Worm (Caenorhabditis elegans) whole organism, L4 larva: ENCODE data around the gene BE10.4.
A peak's percentile ranks its signal among the peaks of the same experiment; 100 is the strongest.

Experiments
- F26F4.8 ChIP-seq: fragments of 200-800 bp; sonication (Bioruptor generic); conservative IDR thresholded peaks from 2 replicates; pipeline ENCODE4 v1.3.6; 2022; ENCODE audit warnings: missing genetic modification characterization, missing compliant biosample characterization
- F37D6.2 ChIP-seq: sonication (generic microtip); optimal IDR thresholded peaks from 2 replicates; lab custom pipeline; 2016; ENCODE audit warnings: mild to moderate bottlenecking, missing genetic modification characterization, missing compliant biosample characterization
- F49E8.2 ChIP-seq: sonication (generic microtip); optimal IDR thresholded peaks from 2 replicates; lab custom pipeline; 2016; ENCODE audit warnings: missing compliant biosample characterization, mild to moderate bottlenecking, missing genetic modification characterization, borderline replicate concordance
- T26A8.4 ChIP-seq: fragments of 200-800 bp; sonication (Bioruptor generic); IDR thresholded peaks from 2 replicates; pipeline ENCODE4 v1.3.6; 2022; ENCODE audit warnings: missing genetic modification characterization, missing compliant biosample characterization
- Y48G9A.11 ChIP-seq: fragments of 200-800 bp; sonication (Bioruptor generic); IDR thresholded peaks from 2 replicates; pipeline ENCODE4 v1.3.6; 2022; ENCODE audit warnings: missing genetic modification reagents, missing genetic modification characterization, missing compliant biosample characterization
- ZK337.2 ChIP-seq: fragments of 200-800 bp; sonication (Bioruptor generic); IDR thresholded peaks from 2 replicates; pipeline ENCODE4 v1.3.6; 2022; ENCODE audit warnings: missing genetic modification reagents, missing genetic modification characterization, missing compliant biosample characterization
- aha-1 ChIP-seq: fragments of 150-350 bp; peaks from one replicate; lab custom pipeline; 2014; ENCODE audit warnings: missing biosample characterization, missing genetic modification characterization
- arid-1 ChIP-seq: fragments of 200-800 bp; sonication (Bioruptor generic); conservative IDR thresholded peaks from 2 replicates; pipeline ENCODE4 v1.3.6; 2022; ENCODE audit warnings: missing genetic modification reagents, missing genetic modification characterization, missing compliant biosample characterization
- ceh-20 ChIP-seq: fragments of 200-800 bp; sonication (Bioruptor generic); IDR thresholded peaks from 2 replicates; pipeline ENCODE4 v1.3.6; 2022; ENCODE audit warnings: missing genetic modification reagents, missing genetic modification characterization, missing compliant biosample characterization
- ceh-28 ChIP-seq: fragments of 150-350 bp; optimal IDR thresholded peaks from 2 replicates; lab custom pipeline; 2014; ENCODE audit warnings: missing biosample characterization, missing genetic modification reagents, missing genetic modification characterization
- ceh-32 ChIP-seq: sonication (generic microtip); optimal IDR thresholded peaks from 2 replicates; lab custom pipeline; 2016; ENCODE audit warnings: mild to moderate bottlenecking, missing genetic modification characterization, missing compliant biosample characterization; ENCODE audit not compliant: poor library complexity
- ctbp-1 ChIP-seq: fragments of 200-800 bp; sonication (Bioruptor generic); IDR thresholded peaks from 2 replicates; pipeline ENCODE4 v1.3.6; 2022; ENCODE audit warnings: missing genetic modification reagents, missing genetic modification characterization, missing compliant biosample characterization
- daf-8 ChIP-seq: fragments of 200-800 bp; sonication (Bioruptor generic); IDR thresholded peaks from 2 replicates; pipeline ENCODE4 v1.3.6; 2022; ENCODE audit warnings: missing genetic modification characterization, missing compliant biosample characterization
- dmd-8 ChIP-seq: fragments of 200-800 bp; sonication (Bioruptor generic); IDR thresholded peaks from 2 replicates; pipeline ENCODE4 v1.3.6; 2022; ENCODE audit warnings: missing genetic modification characterization, missing compliant biosample characterization
- dve-1 ChIP-seq: sonication (generic microtip); optimal IDR thresholded peaks from 2 replicates; lab custom pipeline; 2017; ENCODE audit warnings: antibody characterized with exemption, mild to moderate bottlenecking, missing genetic modification characterization, missing compliant biosample characterization; ENCODE audit not compliant: insufficient read depth
- egl-27 ChIP-seq: sonication (generic microtip); optimal IDR thresholded peaks from 3 replicates; lab custom pipeline; 2017; ENCODE audit warnings: missing biosample characterization, missing genetic modification reagents, missing genetic modification characterization
- fos-1 ChIP-seq: fragments of 150-350 bp; optimal IDR thresholded peaks from 2 replicates; lab custom pipeline; 2014; ENCODE audit warnings: missing biosample characterization, missing genetic modification characterization
- gei-8 ChIP-seq: fragments of 200-800 bp; sonication (Bioruptor generic); optimal IDR thresholded peaks from 2 replicates; lab custom pipeline; 2018; ENCODE audit warnings: mild to moderate bottlenecking, missing genetic modification characterization, missing compliant biosample characterization
- hlh-11 ChIP-seq: fragments of 200-800 bp; sonication (Bioruptor generic); optimal IDR thresholded peaks from 2 replicates; lab custom pipeline; 2018; ENCODE audit warnings: mild to moderate bottlenecking, missing genetic modification characterization, missing compliant biosample characterization
- hmg-1.1 ChIP-seq: fragments of 200-800 bp; sonication (Bioruptor generic); IDR thresholded peaks from 2 replicates; pipeline ENCODE4 v1.3.6; 2022; ENCODE audit warnings: missing genetic modification reagents, missing genetic modification characterization, missing compliant biosample characterization
- jun-1 ChIP-seq: fragments of 150-350 bp; optimal IDR thresholded peaks from 2 replicates; lab custom pipeline; 2014; ENCODE audit warnings: missing biosample characterization, missing genetic modification reagents, missing genetic modification characterization
- lim-7 ChIP-seq: fragments of 200-800 bp; sonication (Bioruptor generic); IDR thresholded peaks from 2 replicates; pipeline ENCODE4 v1.3.6; 2022; ENCODE audit warnings: missing genetic modification characterization, missing compliant biosample characterization
- lin-13 ChIP-seq: fragments of 150-350 bp; optimal IDR thresholded peaks from 2 replicates; lab custom pipeline; 2014; ENCODE audit warnings: missing biosample characterization, missing genetic modification reagents, missing genetic modification characterization
- lin-15B ChIP-seq: fragments of 150-350 bp; sonication (generic microtip); optimal IDR thresholded peaks from 3 replicates; lab custom pipeline; 2014; ENCODE audit warnings: missing biosample characterization, missing genetic modification characterization
- lin-38 ChIP-seq: fragments of 200-800 bp; sonication (Bioruptor generic); IDR thresholded peaks from 2 replicates; pipeline ENCODE4 v1.3.6; 2022; ENCODE audit warnings: missing genetic modification reagents, missing genetic modification characterization, missing compliant biosample characterization
- lsy-2 ChIP-seq, 2 experiments: fragments of 150-350 bp in 1 of 2; sonication (generic microtip) in 1 of 2; optimal IDR thresholded peaks; 2 replicates each; lab custom pipeline; 2014 to 2017; ENCODE audit warnings: missing biosample characterization in 2 of 2, missing genetic modification characterization in 2 of 2
- mep-1 ChIP-seq: fragments of 150-350 bp; sonication (generic microtip); optimal IDR thresholded peaks from 3 replicates; lab custom pipeline; 2014; ENCODE audit warnings: missing biosample characterization, missing genetic modification characterization
- mes-2 ChIP-seq: sonication (generic microtip); optimal IDR thresholded peaks from 2 replicates; lab custom pipeline; 2016; ENCODE audit warnings: missing genotype, mild to moderate bottlenecking, missing genetic modification characterization, missing compliant biosample characterization; ENCODE audit not compliant: poor library complexity, severe bottlenecking
- nhr-102 ChIP-seq: sonication (generic microtip); optimal IDR thresholded peaks from 2 replicates; lab custom pipeline; 2016; ENCODE audit warnings: mild to moderate bottlenecking, missing genetic modification characterization, moderate library complexity, missing compliant biosample characterization
- nhr-11 ChIP-seq: fragments of 150-350 bp; optimal IDR thresholded peaks from 2 replicates; lab custom pipeline; 2014; ENCODE audit warnings: missing biosample characterization, missing genetic modification characterization
- nhr-237 ChIP-seq: sonication (generic microtip); optimal IDR thresholded peaks from 2 replicates; lab custom pipeline; 2017; ENCODE audit warnings: missing biosample characterization, missing genetic modification characterization
- nhr-28 ChIP-seq: fragments of 150-350 bp; optimal IDR thresholded peaks from 2 replicates; lab custom pipeline; 2014; ENCODE audit warnings: missing biosample characterization, missing genetic modification characterization
- nhr-48 ChIP-seq: sonication (generic microtip); optimal IDR thresholded peaks from 2 replicates; lab custom pipeline; 2016; ENCODE audit warnings: mild to moderate bottlenecking, missing genetic modification characterization, missing compliant biosample characterization
- nhr-76 ChIP-seq: fragments of 150-350 bp; optimal IDR thresholded peaks from 2 replicates; lab custom pipeline; 2014; ENCODE audit warnings: missing biosample characterization, missing genetic modification characterization
- php-3 ChIP-seq: fragments of 200-800 bp; sonication (Bioruptor generic); IDR thresholded peaks from 2 replicates; pipeline ENCODE4 v1.3.6; 2022; ENCODE audit warnings: missing genetic modification reagents, missing genetic modification characterization, missing compliant biosample characterization
- pqm-1 ChIP-seq: sonication (generic microtip); optimal IDR thresholded peaks from 2 replicates; lab custom pipeline; 2017; ENCODE audit warnings: missing biosample characterization, missing genetic modification characterization
- snpc-4 ChIP-seq: fragments of 150-350 bp; optimal IDR thresholded peaks from 2 replicates; lab custom pipeline; 2014; ENCODE audit warnings: missing biosample characterization, missing genetic modification characterization
- tra-1 ChIP-seq: fragments of 200-800 bp; sonication (Bioruptor generic); IDR thresholded peaks from 2 replicates; pipeline ENCODE4 v1.3.6; 2022; ENCODE audit warnings: missing genetic modification reagents, missing genetic modification characterization, missing compliant biosample characterization
- unc-62 ChIP-seq, 3 experiments: fragments of 150-350 bp in 1 of 3; sonication (generic microtip); optimal IDR thresholded peaks in 2 of 3; peaks in 1 of 3; 1 replicate in 1 of 3; 2 replicates in 2 of 3; lab custom pipeline; 2014 to 2017; ENCODE audit warnings: missing biosample characterization in 3 of 3, missing genetic modification characterization in 3 of 3, missing genetic modification reagents in 3 of 3, missing genotype in 1 of 3
- vab-7 ChIP-seq: fragments of 200-800 bp; sonication (Bioruptor generic); IDR thresholded peaks from 2 replicates; pipeline ENCODE4 v1.3.6; 2022; ENCODE audit warnings: missing genetic modification reagents, missing genetic modification characterization, missing compliant biosample characterization
- zfp-3 ChIP-seq: fragments of 200-800 bp; sonication (Bioruptor generic); conservative IDR thresholded peaks from 2 replicates; pipeline ENCODE4 v1.3.6; 2022; ENCODE audit warnings: missing genetic modification reagents, missing genetic modification characterization, missing compliant biosample characterization
- zip-2 ChIP-seq: fragments of 150-350 bp; optimal IDR thresholded peaks from 2 replicates; lab custom pipeline; 2014; ENCODE audit warnings: missing biosample characterization, missing genetic modification characterization

Gene BE10.4

ce11 chrIII:12849691-12850090, 36.4 kb downstream of the BE10.4 start (continued):
- TF ChIP-seq arid-1 (GFP tag; lab: Robert Waterston, UW) (no peak), gei-8 (GFP tag; lab: Kevin White, UChicago) (no peak), daf-8 (GFP tag; lab: Robert Waterston, UW) (no peak), snpc-4 (no peak), ZK337.2 (GFP tag; lab: Robert Waterston, UW) (no peak), ceh-20 (no peak), nhr-76 (no peak), pqm-1 (no peak), fos-1 (tag; lab: Kevin White, UChicago) (no peak), php-3 (GFP tag; lab: Robert Waterston, UW) (peak; percentile 24; the same call in 1 of the 2 replicates), mep-1 (tag; lab: Kevin White, UChicago) (no peak), ceh-28 (tag; lab: Kevin White, UChicago) (no peak), vab-7 (GFP tag; lab: Robert Waterston, UW) (no peak), nhr-48 (tag; lab: Kevin White, UChicago) (no peak), T26A8.4 (GFP tag; lab: Robert Waterston, UW) (no peak), hlh-11 (tag; lab: Kevin White, UChicago) (peak; percentile 75), nhr-102 (tag; lab: Kevin White, UChicago) (peak; percentile 28), zfp-3 (GFP tag; lab: Robert Waterston, UW) (no peak), dve-1 (tag; lab: Kevin White, UChicago) (peak; percentile 68), lin-15B (tag; lab: Kevin White, UChicago) (no peak), egl-27 (tag; lab: Kevin White, UChicago) (no peak), mes-2 (peak; percentile 20), F37D6.2 (tag; lab: Kevin White, UChicago) (no peak), aha-1 (tag; lab: Kevin White, UChicago) (no peak), nhr-11 (tag; lab: Kevin White, UChicago) (no peak), Y48G9A.11 (no peak), ceh-32 (tag; lab: Kevin White, UChicago) (no peak), dmd-8 (GFP tag; lab: Robert Waterston, UW) (no peak), F49E8.2 (tag; lab: Kevin White, UChicago) (no peak), zip-2 (tag; lab: Kevin White, UChicago) (no peak), ctbp-1 (no peak), jun-1 (tag; lab: Kevin White, UChicago) (no peak), unc-62 (GFP tag; optimal IDR thresholded peaks at IDR 0.05 in 1 of 2; lab: Kevin White, UChicago) (no peak), unc-62 (tag; optimal IDR thresholded peaks at IDR 0.05; lab: Kevin White, UChicago) (no peak), F26F4.8 (no peak), lin-13 (GFP tag; lab: Kevin White, UChicago) (no peak), tra-1 (0 out of 2 replicates have a peak, but pooled peaks have one; percentile 18), lim-7 (GFP tag; lab: Robert Waterston, UW) (no peak)

DNA sequence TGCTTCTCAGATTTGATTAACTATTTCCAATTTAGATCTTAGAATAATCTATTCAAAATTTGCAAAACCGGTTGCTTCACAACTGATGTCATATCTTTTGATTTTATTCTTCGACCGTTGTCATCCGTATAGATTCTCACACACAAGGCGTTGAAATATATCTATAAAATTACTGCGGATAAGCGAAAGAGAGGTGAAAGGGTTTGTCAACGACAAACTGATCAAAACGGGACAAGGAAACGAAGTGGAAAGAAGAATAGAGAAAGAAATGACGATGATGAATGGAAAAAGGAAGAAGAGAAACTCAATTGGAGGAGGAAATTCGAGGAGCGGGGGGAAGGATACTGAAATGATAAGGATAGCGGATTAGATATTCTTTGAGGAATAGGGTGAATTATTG, 37.7 kb downstream of the BE10.4 start:
- TF ChIP-seq lin-38 (GFP tag; lab: Robert Waterston, UW), result no peak
- no peak for TF ChIP-seq hmg-1.1 (GFP tag; lab: Robert Waterston, UW)
- TF ChIP-seq nhr-28 (tag; lab: Kevin White, UChicago), result peak; percentile 34
- no peak for TF ChIP-seq lsy-2 (tag; optimal IDR thresholded peaks at IDR 0.05; lab: Kevin White, UChicago)
- TF ChIP-seq nhr-237 (tag; lab: Kevin White, UChicago), result no peak
